Fruit fly (Drosophila melanogaster): ENCODE measurements around the gene CG6951.

The CG6951 gene

dm6 chr3L:20226153-20226552 lies 14.9 kb upstream of the CG6951 start:
- TF ChIP-seq Dll (optimal IDR thresholded peaks at IDR 0.05) = no peak
- no peak for TF ChIP-seq CG8478 (optimal IDR thresholded peaks at IDR 0.05)
- TF ChIP-seq usp (GFP tag; optimal IDR thresholded peaks at IDR 0.05) = no peak
- no peak for TF ChIP-seq psq (optimal IDR thresholded peaks at IDR 0.05)
- no peak for TF ChIP-seq EcR (GFP tag; optimal IDR thresholded peaks at IDR 0.05)
- TF ChIP-seq pan (optimal IDR thresholded peaks at IDR 0.05) = no peak

- no peak for TF ChIP-seq pan (optimal IDR thresholded peaks at IDR 0.05)
- TF ChIP-seq CG8478 (optimal IDR thresholded peaks at IDR 0.05) = no peak
- TF ChIP-seq Dll (optimal IDR thresholded peaks at IDR 0.05) = no peak
- no peak for TF ChIP-seq usp (GFP tag; optimal IDR thresholded peaks at IDR 0.05)
- TF ChIP-seq psq (optimal IDR thresholded peaks at IDR 0.05) = no peak
- no peak for TF ChIP-seq EcR (GFP tag; optimal IDR thresholded peaks at IDR 0.05)
Observed at dm6 chr3L:20230178-20230775, 10.8 kb upstream of the CG6951 start.

- TF ChIP-seq usp (GFP tag; optimal IDR thresholded peaks at IDR 0.05) = no peak
- no peak for TF ChIP-seq pan (optimal IDR thresholded peaks at IDR 0.05)
- TF ChIP-seq CG8478 (optimal IDR thresholded peaks at IDR 0.05) = no peak
- no peak for TF ChIP-seq psq (optimal IDR thresholded peaks at IDR 0.05)
- no peak for TF ChIP-seq EcR (GFP tag; optimal IDR thresholded peaks at IDR 0.05)
Observed at dm6 chr3L:20231369-20231768, 9.7 kb upstream of the CG6951 start, which contains the start of gene CG13813. Gene CG13813, plus strand, starts transcription at chr3L:20231669.

DNA sequence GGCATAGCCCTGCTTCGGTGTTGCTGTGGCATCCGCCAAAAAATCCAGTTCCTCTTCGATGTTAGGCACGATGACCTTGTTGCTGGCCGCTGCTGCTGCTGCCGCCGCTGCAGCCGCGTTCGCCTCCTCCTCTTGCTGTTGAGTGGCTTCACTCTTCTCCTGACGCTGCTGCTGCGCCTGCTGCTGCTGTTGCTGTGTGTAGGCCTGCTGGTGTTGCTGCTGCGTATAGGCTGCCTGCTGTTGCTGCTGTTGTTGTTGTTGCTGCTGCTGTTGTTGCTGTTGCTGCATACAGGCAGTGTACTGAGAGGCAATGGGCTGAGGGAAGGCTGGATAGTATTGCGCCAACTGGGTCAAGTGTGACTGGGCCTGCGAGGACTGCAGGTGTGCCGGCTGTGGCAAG lies 3.9 kb upstream of the CG6951 start:
- TF ChIP-seq Dll (optimal IDR thresholded peaks at IDR 0.05) (no peak), pan (optimal IDR thresholded peaks at IDR 0.05) (no peak), EcR (GFP tag; optimal IDR thresholded peaks at IDR 0.05) (no peak), CG8478 (optimal IDR thresholded peaks at IDR 0.05) (no peak), psq (optimal IDR thresholded peaks at IDR 0.05) (no peak)

- TF ChIP-seq psq (optimal IDR thresholded peaks at IDR 0.05) (no peak), pan (optimal IDR thresholded peaks at IDR 0.05) (no peak), CG8478 (optimal IDR thresholded peaks at IDR 0.05) (no peak), usp (GFP tag; optimal IDR thresholded peaks at IDR 0.05) (no peak), EcR (GFP tag; optimal IDR thresholded peaks at IDR 0.05) (no peak), Dll (optimal IDR thresholded peaks at IDR 0.05) (no peak)
Observed at dm6 chr3L:20240753-20241152, 314 bp upstream of the CG6951 start, which contains the start of gene Clc. Gene Clc, plus strand, starts transcription at chr3L:20241053.

DNA sequence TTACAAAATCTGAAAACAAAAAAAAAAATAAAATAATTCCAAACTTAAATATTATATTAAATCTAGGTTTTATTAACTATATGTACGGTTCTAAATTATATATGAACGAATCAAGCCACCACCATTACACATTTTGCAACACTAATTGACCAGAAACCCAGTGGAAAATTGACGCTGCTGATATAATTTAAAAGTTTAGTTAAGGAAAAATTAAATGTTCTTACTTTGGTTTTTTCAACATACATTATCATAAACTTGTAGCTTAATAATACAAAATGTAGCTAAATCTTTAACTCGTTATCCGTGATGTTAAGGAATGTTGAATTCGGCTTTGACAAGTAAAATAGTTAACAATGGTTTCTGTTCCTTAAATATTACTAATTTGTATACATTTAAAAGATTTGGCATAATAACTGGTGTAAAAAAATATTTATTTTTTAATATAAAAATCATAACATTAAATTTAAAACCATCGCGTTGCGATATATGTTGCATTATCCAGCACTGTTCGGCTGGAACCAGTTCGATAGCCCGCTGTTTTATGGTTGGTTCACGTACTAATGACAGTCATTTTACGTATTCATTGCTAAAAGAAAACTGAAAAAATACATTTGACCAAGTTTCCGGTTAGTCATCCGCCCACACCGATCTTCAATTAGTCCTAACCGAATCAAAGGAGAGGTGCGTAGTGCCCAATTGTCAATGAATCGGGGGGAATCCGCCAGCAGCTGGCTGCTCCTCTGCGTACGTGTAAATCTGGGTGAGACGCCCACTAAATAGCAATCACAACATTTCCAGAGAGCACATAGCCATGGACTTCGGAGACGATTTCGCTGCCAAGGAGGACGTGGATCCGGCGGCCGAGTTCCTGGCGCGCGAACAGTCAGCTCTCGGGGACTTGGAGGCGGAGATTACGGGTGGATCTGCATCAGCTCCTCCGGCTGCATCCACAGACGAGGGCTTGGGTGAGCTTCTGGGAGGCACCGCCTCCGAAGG lies 1.2 kb downstream of the CG6951 start:
- TF ChIP-seq EcR (GFP tag; optimal IDR thresholded peaks at IDR 0.05) (no peak), CG8478 (optimal IDR thresholded peaks at IDR 0.05) (no peak), psq (optimal IDR thresholded peaks at IDR 0.05) (no peak), usp (GFP tag; optimal IDR thresholded peaks at IDR 0.05) (no peak), Dll (optimal IDR thresholded peaks at IDR 0.05) (no peak), pan (optimal IDR thresholded peaks at IDR 0.05) (no peak)

- TF ChIP-seq Dll (optimal IDR thresholded peaks at IDR 0.05) (no peak), EcR (GFP tag; optimal IDR thresholded peaks at IDR 0.05) (no peak), usp (GFP tag; optimal IDR thresholded peaks at IDR 0.05) (no peak), psq (optimal IDR thresholded peaks at IDR 0.05) (no peak), pan (optimal IDR thresholded peaks at IDR 0.05) (no peak), CG8478 (optimal IDR thresholded peaks at IDR 0.05) (no peak)
Observed at dm6 chr3L:20247513-20248173, 6.6 kb downstream of the CG6951 start, which contains the start of gene rdgC. Gene rdgC, plus strand, starts transcription at chr3L:20248080.

DNA sequence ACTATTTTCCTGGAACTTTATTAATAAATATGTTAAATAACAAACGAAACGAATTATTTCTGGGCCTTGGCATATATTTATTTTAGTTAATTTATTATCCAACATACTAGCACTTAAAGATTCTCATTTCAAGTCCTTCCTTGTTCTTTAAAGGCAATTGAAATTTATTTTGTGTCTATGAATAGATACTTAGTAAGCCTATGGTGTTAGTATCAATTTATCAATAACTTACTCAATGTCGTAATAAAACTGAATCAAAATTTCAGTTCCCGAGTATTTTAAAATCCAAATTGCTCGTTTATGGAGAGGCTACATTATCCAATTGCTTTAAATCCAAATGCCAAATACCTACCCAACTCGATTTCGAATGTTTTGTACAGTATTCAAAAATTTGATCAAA lies 24.4 kb downstream of the CG6951 start, which contains the start of gene CG32228:
CG32228 (plus strand) TSS at position 301 of the 400 bp plus-strand sequence.
- TF ChIP-seq EcR (GFP tag; optimal IDR thresholded peaks at IDR 0.05) (no peak), CG8478 (optimal IDR thresholded peaks at IDR 0.05) (no peak), usp (GFP tag; optimal IDR thresholded peaks at IDR 0.05) (no peak), Dll (optimal IDR thresholded peaks at IDR 0.05) (no peak), psq (optimal IDR thresholded peaks at IDR 0.05) (no peak), pan (optimal IDR thresholded peaks at IDR 0.05) (no peak)

- TF ChIP-seq CG8478 (optimal IDR thresholded peaks at IDR 0.05) (no peak), EcR (GFP tag; optimal IDR thresholded peaks at IDR 0.05) (no peak), psq (optimal IDR thresholded peaks at IDR 0.05) (no peak), pan (optimal IDR thresholded peaks at IDR 0.05) (no peak), usp (GFP tag; optimal IDR thresholded peaks at IDR 0.05) (no peak), Dll (optimal IDR thresholded peaks at IDR 0.05) (no peak)
Observed at dm6 chr3L:20275235-20275634, 34.2 kb downstream of the CG6951 start, which contains the start of gene CG17122. Gene CG17122, minus strand, starts transcription at chr3L:20275335.

DNA sequence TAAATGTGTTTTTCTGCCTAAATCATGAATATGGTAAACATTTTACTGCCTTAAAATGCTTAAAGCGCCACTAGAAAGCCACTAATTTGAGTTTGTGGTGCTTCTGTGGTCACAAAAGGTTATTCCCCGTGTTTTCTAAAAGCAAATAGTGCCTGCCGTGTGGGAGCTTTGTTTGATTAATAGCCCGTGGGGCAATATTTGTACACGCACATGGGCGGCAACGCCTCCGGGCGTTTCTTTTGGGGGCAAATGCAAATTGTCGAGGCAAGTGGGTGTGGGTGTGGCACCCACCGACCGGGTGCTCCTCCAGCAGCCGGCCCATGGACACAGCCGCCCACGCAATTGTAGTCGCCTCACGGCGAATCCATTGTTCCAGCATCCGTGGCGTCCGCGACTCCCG lies 34.8 kb downstream of the CG6951 start:
- TF ChIP-seq EcR (GFP tag; optimal IDR thresholded peaks at IDR 0.05) (no peak), usp (GFP tag; optimal IDR thresholded peaks at IDR 0.05) (no peak), Dll (optimal IDR thresholded peaks at IDR 0.05) (no peak), psq (optimal IDR thresholded peaks at IDR 0.05) (no peak), pan (optimal IDR thresholded peaks at IDR 0.05) (no peak), CG8478 (optimal IDR thresholded peaks at IDR 0.05) (no peak)

DNA sequence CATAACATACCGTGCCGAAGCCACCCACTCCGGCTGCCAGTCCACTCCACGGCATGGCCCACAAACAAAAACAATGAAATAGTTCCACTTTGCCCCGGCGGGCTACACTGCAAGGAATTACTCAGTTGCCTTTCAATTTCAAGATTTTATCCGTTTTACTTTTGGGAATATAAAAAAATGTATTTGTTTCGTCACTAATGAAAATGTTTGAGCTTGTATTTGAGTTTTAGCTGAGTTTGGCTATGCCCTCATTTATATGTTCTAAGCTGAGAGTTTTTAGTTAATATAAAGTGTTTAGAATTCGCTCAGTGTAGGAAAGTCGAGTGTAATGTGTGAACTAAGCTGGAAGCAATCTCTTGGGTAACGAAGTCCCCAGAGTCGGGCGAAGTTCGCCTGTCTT lies 35.5 kb downstream of the CG6951 start:
- no peak for TF ChIP-seq Dll (optimal IDR thresholded peaks at IDR 0.05)
- TF ChIP-seq pan (optimal IDR thresholded peaks at IDR 0.05) = no peak
- TF ChIP-seq usp (GFP tag; optimal IDR thresholded peaks at IDR 0.05) = no peak
- no peak for TF ChIP-seq psq (optimal IDR thresholded peaks at IDR 0.05)
- TF ChIP-seq CG8478 (optimal IDR thresholded peaks at IDR 0.05) = no peak
- no peak for TF ChIP-seq EcR (GFP tag; optimal IDR thresholded peaks at IDR 0.05)

All from whole organism.